Worm (Caenorhabditis elegans) whole organism, young adult: ENCODE results near the gene flp-25.

Experiments
- B0035.1 ChIP-seq: sonication (generic microtip); optimal IDR thresholded peaks from 2 replicates; lab custom pipeline; 2016; ENCODE audit warnings: missing genetic modification characterization, mild to moderate bottlenecking, missing compliant biosample characterization, missing genotype, missing genetic modification reagents
- B0336.3 ChIP-seq: fragments of 200-800 bp; sonication (Bioruptor generic); IDR thresholded peaks from 2 replicates; pipeline ENCODE4 v1.3.6; 2022; ENCODE audit warnings: missing genetic modification characterization, missing compliant biosample characterization
- C17E4.6 ChIP-seq: fragments of 200-800 bp; sonication (Bioruptor generic); IDR thresholded peaks from 2 replicates; pipeline ENCODE4 v1.3.6; 2022; ENCODE audit warnings: missing genetic modification reagents, missing genetic modification characterization, missing compliant biosample characterization
- F10E7.11 ChIP-seq: sonication (generic microtip); optimal IDR thresholded peaks from 2 replicates; lab custom pipeline; 2017; ENCODE audit warnings: mild to moderate bottlenecking, missing genetic modification characterization, moderate library complexity, missing compliant biosample characterization
- F22D6.2 ChIP-seq: sonication (generic microtip); optimal IDR thresholded peaks from 2 replicates; lab custom pipeline; 2016; ENCODE audit warnings: mild to moderate bottlenecking, missing genetic modification characterization, missing compliant biosample characterization
- F55B11.4 ChIP-seq: sonication (generic microtip); optimal IDR thresholded peaks from 2 replicates; lab custom pipeline; 2016; ENCODE audit warnings: missing compliant biosample characterization, missing genetic modification characterization, borderline replicate concordance; ENCODE audit not compliant: insufficient read depth
- F57A8.1 ChIP-seq: fragments of 200-800 bp; sonication (Bioruptor generic); optimal IDR thresholded peaks from 2 replicates; lab custom pipeline; 2018; ENCODE audit warnings: mild to moderate bottlenecking, missing genetic modification characterization, moderate library complexity, missing compliant biosample characterization
- F57C9.4 ChIP-seq: sonication (generic microtip); optimal IDR thresholded peaks from 2 replicates; lab custom pipeline; 2017; ENCODE audit warnings: mild to moderate bottlenecking, missing genetic modification characterization, missing compliant biosample characterization
- K11D2.4 ChIP-seq: fragments of 200-800 bp; sonication (Bioruptor generic); IDR thresholded peaks from 2 replicates; pipeline ENCODE4 v1.3.6; 2022; ENCODE audit warnings: missing genetic modification reagents, missing genetic modification characterization, missing compliant biosample characterization
- K12H6.12 ChIP-seq: fragments of 200-800 bp; sonication (Bioruptor generic); optimal IDR thresholded peaks from 2 replicates; lab custom pipeline; 2018; ENCODE audit warnings: mild to moderate bottlenecking, missing genetic modification characterization, missing compliant biosample characterization
- T26A5.8 ChIP-seq: sonication (generic microtip); optimal IDR thresholded peaks from 2 replicates; lab custom pipeline; 2016; ENCODE audit warnings: missing genetic modification characterization, missing compliant biosample characterization
- Y53G8AR.9 ChIP-seq: fragments of 200-800 bp; sonication (Bioruptor generic); conservative IDR thresholded peaks from 2 replicates; pipeline ENCODE4 v1.3.6; 2022; ENCODE audit warnings: missing genetic modification reagents, missing genetic modification characterization, missing compliant biosample characterization
- ZK185.1 ChIP-seq: sonication (generic microtip); optimal IDR thresholded peaks from 2 replicates; lab custom pipeline; 2016; ENCODE audit warnings: mild to moderate bottlenecking, missing genetic modification characterization, missing compliant biosample characterization; ENCODE audit not compliant: poor library complexity, severe bottlenecking
- ama-1 ChIP-seq, 3 experiments: fragments of 150-350 bp in 1 of 3; sonication (generic microtip) in 2 of 3; optimal IDR thresholded peaks; 2 replicates each; lab custom pipeline; 2014 to 2018; ENCODE audit warnings: missing biosample characterization in 2 of 3, missing genetic modification characterization in 2 of 3, missing genetic modification reagents in 2 of 3
- aptf-2 ChIP-seq: fragments of 200-800 bp; sonication (Bioruptor generic); conservative IDR thresholded peaks from 2 replicates; pipeline ENCODE4 v1.3.6; 2022; ENCODE audit warnings: missing genetic modification reagents, missing genetic modification characterization, missing compliant biosample characterization
- attf-6 ChIP-seq: fragments of 200-800 bp; sonication (Bioruptor generic); IDR thresholded peaks from 2 replicates; pipeline ENCODE4 v1.3.6; 2022; ENCODE audit warnings: missing genetic modification reagents, missing genetic modification characterization, missing compliant biosample characterization
- bed-2 ChIP-seq: fragments of 200-800 bp; sonication (Bioruptor generic); IDR thresholded peaks from 2 replicates; pipeline ENCODE4 v1.3.6; 2022; ENCODE audit warnings: missing genetic modification reagents, missing genetic modification characterization, missing compliant biosample characterization
- cebp-2 ChIP-seq: fragments of 200-800 bp; sonication (Bioruptor generic); IDR thresholded peaks from 2 replicates; pipeline ENCODE4 v1.3.6; 2022; ENCODE audit warnings: missing genetic modification characterization, missing compliant biosample characterization
- ceh-27 ChIP-seq: fragments of 200-800 bp; sonication (Bioruptor generic); optimal IDR thresholded peaks from 2 replicates; lab custom pipeline; 2018; ENCODE audit warnings: mild to moderate bottlenecking, missing genetic modification characterization, moderate library complexity, missing compliant biosample characterization
- ceh-40 ChIP-seq: fragments of 200-800 bp; sonication (Bioruptor generic); IDR thresholded peaks from 2 replicates; pipeline ENCODE4 v1.3.6; 2022; ENCODE audit warnings: missing genetic modification characterization, missing compliant biosample characterization
- dpff-1 ChIP-seq: sonication (generic microtip); optimal IDR thresholded peaks from 2 replicates; lab custom pipeline; 2017; ENCODE audit warnings: mild to moderate bottlenecking, missing genetic modification characterization, missing compliant biosample characterization
- dpl-1 ChIP-seq: fragments of 150-350 bp; optimal IDR thresholded peaks from 2 replicates; lab custom pipeline; 2014; ENCODE audit warnings: missing biosample characterization, missing genetic modification reagents, missing genetic modification characterization
- egrh-3 ChIP-seq: fragments of 200-800 bp; sonication (Bioruptor generic); IDR thresholded peaks from 2 replicates; pipeline ENCODE4 v1.3.6; 2022; ENCODE audit warnings: missing genetic modification reagents, missing genetic modification characterization, missing compliant biosample characterization
- ekl-4 ChIP-seq: fragments of 200-800 bp; sonication (Bioruptor generic); IDR thresholded peaks from 2 replicates; pipeline ENCODE4 v1.3.6; 2022; ENCODE audit warnings: missing genetic modification reagents, missing genetic modification characterization, missing compliant biosample characterization
- him-1 ChIP-seq: sonication (generic microtip); optimal IDR thresholded peaks from 2 replicates; lab custom pipeline; 2016; ENCODE audit warnings: missing genotype, missing genetic modification reagents, missing genetic modification characterization, missing compliant biosample characterization
- hmg-1.2 ChIP-seq: fragments of 200-800 bp; sonication (Bioruptor generic); IDR thresholded peaks from 2 replicates; pipeline ENCODE4 v1.3.6; 2022; ENCODE audit warnings: missing genetic modification reagents, missing genetic modification characterization, missing compliant biosample characterization
- lin-35 ChIP-seq, 3 experiments: fragments of 150-350 bp in 2 of 3; sonication (generic microtip) in 1 of 3; optimal IDR thresholded peaks; 2 replicates each; lab custom pipeline; 2014 to 2018; ENCODE audit warnings: missing biosample characterization in 3 of 3, missing genetic modification characterization in 3 of 3, missing genetic modification reagents in 3 of 3
- lin-40 ChIP-seq: sonication (generic microtip); optimal IDR thresholded peaks from 2 replicates; lab custom pipeline; 2016; ENCODE audit warnings: missing genetic modification characterization, mild to moderate bottlenecking, missing compliant biosample characterization, missing genotype, missing genetic modification reagents
- madf-6 ChIP-seq: fragments of 200-800 bp; sonication (Bioruptor generic); IDR thresholded peaks from 2 replicates; pipeline ENCODE4 v1.3.6; 2022; ENCODE audit warnings: missing genetic modification reagents, missing genetic modification characterization, missing compliant biosample characterization
- nfya-2 ChIP-seq: fragments of 200-800 bp; sonication (Bioruptor generic); IDR thresholded peaks from 2 replicates; pipeline ENCODE4 v1.3.6; 2022; ENCODE audit warnings: missing genetic modification reagents, missing genetic modification characterization, missing compliant biosample characterization
- nhr-80 ChIP-seq: sonication (generic microtip); optimal IDR thresholded peaks from 2 replicates; lab custom pipeline; 2016; ENCODE audit warnings: missing genetic modification characterization, missing compliant biosample characterization
- rcor-1 ChIP-seq: fragments of 200-800 bp; sonication (Bioruptor generic); IDR thresholded peaks from 2 replicates; pipeline ENCODE4 v1.3.6; 2022; ENCODE audit warnings: missing genetic modification reagents, missing genetic modification characterization, missing compliant biosample characterization
- snpc-3.4 ChIP-seq: sonication (generic microtip); optimal IDR thresholded peaks from 2 replicates; lab custom pipeline; 2017; ENCODE audit warnings: missing genetic modification characterization, mild to moderate bottlenecking, missing compliant biosample characterization, antibody characterized with exemption, moderate library complexity, missing genotype, missing genetic modification reagents
- snpc-4 ChIP-seq, 5 experiments: fragments of 150-350 bp in 1 of 5; sonication (generic microtip) in 4 of 5; optimal IDR thresholded peaks; 2 replicates each; lab custom pipeline; 2014 to 2018; ENCODE audit warnings: missing genetic modification characterization in 5 of 5, missing biosample characterization in 3 of 5, antibody characterized with exemption in 2 of 5, mild to moderate bottlenecking in 2 of 5, missing compliant biosample characterization in 2 of 5, missing genotype in 2 of 5, moderate library complexity in 2 of 5, missing genetic modification reagents in 1 of 5
- unc-62 ChIP-seq: fragments of 150-350 bp; optimal IDR thresholded peaks from 2 replicates; lab custom pipeline; 2014; ENCODE audit warnings: missing biosample characterization, missing genetic modification reagents, missing genetic modification characterization
- xnd-1 ChIP-seq: sonication (generic microtip); optimal IDR thresholded peaks from 2 replicates; lab custom pipeline; 2016; ENCODE audit warnings: missing genotype, missing genetic modification reagents, missing genetic modification characterization, missing compliant biosample characterization
- ztf-22 ChIP-seq: fragments of 200-800 bp; sonication (Bioruptor generic); optimal IDR thresholded peaks from 2 replicates; lab custom pipeline; 2018; ENCODE audit warnings: mild to moderate bottlenecking, missing genetic modification characterization, moderate library complexity, missing compliant biosample characterization
- ztf-25 ChIP-seq: fragments of 200-800 bp; sonication (Bioruptor generic); IDR thresholded peaks from 2 replicates; pipeline ENCODE4 v1.3.6; 2022; ENCODE audit warnings: missing genetic modification reagents, missing genetic modification characterization, missing compliant biosample characterization
- ztf-26 ChIP-seq: sonication (generic microtip); optimal IDR thresholded peaks from 2 replicates; lab custom pipeline; 2017; ENCODE audit warnings: missing genetic modification characterization, missing compliant biosample characterization

flp-25 gene

DNA sequence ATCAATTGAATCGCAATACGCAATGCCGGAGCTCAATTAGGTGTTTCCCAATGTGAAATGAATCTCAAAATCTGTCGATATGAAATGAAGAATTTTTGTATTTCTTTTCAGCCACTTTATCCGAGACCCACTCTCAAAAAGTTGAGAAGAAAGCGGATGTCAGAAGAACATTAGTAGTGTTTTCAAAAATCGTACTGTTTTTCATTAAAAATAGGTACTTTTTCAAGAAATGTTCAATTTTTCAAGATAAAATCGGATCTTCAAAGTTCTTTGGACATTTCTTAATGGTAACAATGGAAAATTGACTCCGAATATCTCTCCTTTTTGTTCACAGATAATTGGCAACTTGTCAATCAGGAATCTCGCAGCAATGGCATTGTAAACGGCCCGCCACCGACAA lies at the start of gene flp-25:
flp-25 (plus strand) TSS at position 301 of the 400 bp plus-strand sequence.
- no peak for TF ChIP-seq F10E7.11
- no peak for TF ChIP-seq aptf-2 (GFP tag; lab: Robert Waterston, UW)
- TF ChIP-seq B0035.1 (tag; lab: Kevin White, UChicago) = no peak
- no peak for TF ChIP-seq ztf-22 (GFP tag; lab: Kevin White, UChicago)
- no peak for TF ChIP-seq Y53G8AR.9 (GFP tag; lab: Robert Waterston, UW)
- no peak for TF ChIP-seq bed-2 (GFP tag; lab: Robert Waterston, UW)
- no peak for TF ChIP-seq F57A8.1
- TF ChIP-seq dpff-1 (tag; lab: Kevin White, UChicago) = no peak
- TF ChIP-seq T26A5.8 (tag; lab: Kevin White, UChicago) = no peak
- no peak for TF ChIP-seq rcor-1 (GFP tag; lab: Robert Waterston, UW)
- TF ChIP-seq B0336.3 (GFP tag; lab: Robert Waterston, UW) = no peak

DNA sequence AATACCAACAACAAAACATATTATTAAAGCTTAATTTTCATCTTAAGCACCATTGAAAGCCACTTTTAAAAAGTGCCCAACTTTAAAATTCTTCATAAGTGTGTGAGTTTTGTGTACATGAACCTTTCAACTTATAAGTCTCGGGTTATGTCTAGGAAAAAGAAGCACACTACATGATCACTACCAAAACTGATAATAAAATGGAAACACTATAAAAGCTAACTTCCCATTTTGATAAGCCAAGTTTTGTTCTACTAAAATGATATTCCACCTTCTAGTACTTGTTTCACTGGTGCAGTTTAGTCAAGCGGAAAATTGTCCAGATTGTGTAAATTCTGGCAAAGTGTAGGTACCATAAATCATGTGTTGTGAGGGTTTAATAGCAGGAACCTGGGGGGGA lies 46.9 kb upstream of the flp-25 start, which contains the start of gene C40H1.8:
C40H1.8 (plus strand) TSS at position 242 of the 400 bp plus-strand sequence.
- TF ChIP-seq lin-40 (tag; lab: Kevin White, UChicago) = no peak
- TF ChIP-seq ztf-25 (GFP tag; lab: Robert Waterston, UW) = no peak
- no peak for TF ChIP-seq ztf-26
- TF ChIP-seq madf-6 = no peak
- no peak for TF ChIP-seq cebp-2 (GFP tag; lab: Robert Waterston, UW)
- no peak for TF ChIP-seq lin-35 (GFP tag; optimal IDR thresholded peaks at IDR 0.05; lab: Kevin White, UChicago)
- no peak for TF ChIP-seq K11D2.4 (GFP tag; lab: Robert Waterston, UW)
- no peak for TF ChIP-seq F55B11.4
- no peak for TF ChIP-seq T26A5.8 (tag; lab: Kevin White, UChicago)
- no peak for TF ChIP-seq K12H6.12 (tag; lab: Kevin White, UChicago)
- TF ChIP-seq him-1 = no peak
- TF ChIP-seq C17E4.6 (GFP tag; lab: Robert Waterston, UW) = no peak
- TF ChIP-seq, all 124 proteins: peak for 0

ce11 chrIII:9315180-9315579 lies 46.1 kb upstream of the flp-25 start:
- TF ChIP-seq xnd-1 (tag; lab: Kevin White, UChicago) (no peak), ceh-27 (no peak), ekl-4 (no peak), dpl-1 (GFP tag; lab: Kevin White, UChicago) (no peak), cebp-2 (GFP tag; lab: Robert Waterston, UW) (no peak), nfya-2 (GFP tag; lab: Robert Waterston, UW) (no peak), nhr-80 (peak; percentile 38)

DNA sequence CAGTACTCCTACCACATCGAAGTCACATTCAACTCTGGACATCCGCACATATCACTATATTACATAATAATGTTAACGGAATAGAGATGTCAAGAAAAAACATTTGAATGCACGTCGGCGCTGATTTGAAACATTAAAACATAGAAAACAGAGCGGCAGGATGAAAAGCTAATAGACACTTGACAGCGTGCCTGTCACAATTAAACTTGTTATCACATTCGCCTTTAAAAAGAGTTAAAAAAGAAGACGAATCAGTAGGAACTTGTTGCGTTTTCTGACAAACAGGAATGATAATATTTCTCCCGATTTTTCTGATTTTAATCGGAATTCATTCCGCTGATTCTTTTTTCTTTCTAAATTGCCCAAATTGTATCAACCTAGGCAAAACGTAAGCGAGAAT lies 43.7 kb upstream of the flp-25 start:
- TF ChIP-seq unc-62 (no peak), attf-6 (GFP tag; lab: Robert Waterston, UW) (no peak), nhr-80 (peak; percentile 79)

- TF ChIP-seq snpc-3.4 (no peak), cebp-2 (GFP tag; lab: Robert Waterston, UW) (no peak), F57C9.4 (tag; lab: Kevin White, UChicago) (no peak), F57A8.1 (no peak), egrh-3 (GFP tag; lab: Robert Waterston, UW) (no peak), hmg-1.2 (no peak), ama-1 (optimal IDR thresholded peaks at IDR 0.05; lab: Kevin White, UChicago) (no peak), ama-1 (GFP tag; optimal IDR thresholded peaks at IDR 0.05; lab: Kevin White, UChicago) (no peak), ZK185.1 (no peak), snpc-4 (GFP tag; optimal IDR thresholded peaks at IDR 0.05; lab: Kevin White, UChicago) (no peak), snpc-4 (tag; optimal IDR thresholded peaks at IDR 0.05; lab: Kevin White, UChicago) (no peak), F22D6.2 (tag; lab: Kevin White, UChicago) (no peak), ceh-40 (GFP tag; lab: Robert Waterston, UW) (no peak), nhr-80 (no peak), ekl-4 (no peak)
These were observed 41.7 kb upstream of the flp-25 start, which contains the start of gene C40H1.9 for ce11 chrIII:9319641-9320040. C40H1.9 (plus strand) TSS chrIII:9319941.
